Worm (Caenorhabditis elegans) whole organism, early embryonic: ENCODE results near the gene lfi-1.

ENCODE experiments used
- F13C5.2 ChIP-seq: sonication (generic microtip); optimal IDR thresholded peaks from 2 replicates; lab custom pipeline; 2017; ENCODE audit warnings: mild to moderate bottlenecking, missing genetic modification characterization, inconsistent platforms, missing compliant biosample characterization
- aly-1 ChIP-seq: sonication (generic microtip); optimal IDR thresholded peaks from 2 replicates; lab custom pipeline; 2016; ENCODE audit warnings: missing genetic modification characterization, missing compliant biosample characterization
- ama-1 ChIP-seq: fragments of 150-350 bp; optimal IDR thresholded peaks from 2 replicates; lab custom pipeline; 2014
- ceh-13 ChIP-seq: fragments of 200-800 bp; sonication (Bioruptor generic); optimal IDR thresholded peaks from 2 replicates; lab custom pipeline; 2018; ENCODE audit warnings: mild to moderate bottlenecking, missing genetic modification characterization, missing compliant biosample characterization
- flt-1 ChIP-seq: fragments of 200-800 bp; sonication (Bioruptor generic); IDR thresholded peaks from 2 replicates; pipeline ENCODE4 v1.3.6; 2022; ENCODE audit warnings: missing genetic modification characterization, missing compliant biosample characterization
- hmbx-1 ChIP-seq: sonication (generic microtip); optimal IDR thresholded peaks from 2 replicates; lab custom pipeline; 2016; ENCODE audit warnings: mild to moderate bottlenecking, missing genetic modification characterization, missing compliant biosample characterization
- tbx-11 ChIP-seq: fragments of 200-800 bp; sonication (Bioruptor generic); IDR thresholded peaks from 2 replicates; pipeline ENCODE4 v1.3.6; 2022; ENCODE audit warnings: missing genetic modification characterization, missing compliant biosample characterization
- tbx-37 ChIP-seq: fragments of 200-800 bp; sonication (Bioruptor generic); conservative IDR thresholded peaks from 2 replicates; pipeline ENCODE4 v1.3.6; 2022; ENCODE audit warnings: missing genetic modification reagents, missing genetic modification characterization, missing compliant biosample characterization

DNA sequence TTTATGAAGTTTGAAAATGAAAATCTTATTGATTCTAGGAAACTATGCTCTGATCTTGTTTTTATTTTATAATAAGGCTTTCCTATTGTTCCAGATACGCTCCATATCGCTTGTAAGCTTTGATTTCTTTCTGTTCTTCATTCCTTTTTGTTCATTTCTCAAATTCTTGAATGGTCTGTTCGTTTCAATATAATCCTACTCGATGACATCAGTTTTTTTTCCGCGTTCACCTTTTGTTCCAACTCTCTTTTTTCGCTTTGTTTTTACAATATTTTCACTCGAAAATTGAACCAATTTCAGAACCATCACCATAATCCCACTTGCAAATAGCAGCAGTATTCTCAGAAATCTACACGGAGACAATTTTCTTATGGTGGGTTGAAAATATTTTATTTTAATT is 28.9 kb upstream of the lfi-1 start, which contains the start of gene tyra-3:
- TF ChIP-seq flt-1 (GFP tag; lab: Robert Waterston, UW) (no peak), aly-1 (no peak), F13C5.2 (tag; lab: Kevin White, UChicago) (no peak), ceh-13 (GFP tag; lab: Kevin White, UChicago) (no peak), ama-1 (lab: Kevin White, UChicago) (no peak), tbx-11 (GFP tag; lab: Robert Waterston, UW) (no peak), hmbx-1 (tag; lab: Kevin White, UChicago) (no peak), tbx-37 (GFP tag; lab: Robert Waterston, UW) (no peak)
